Fruit fly (Drosophila melanogaster) whole organism, pupa: Measurements from ENCODE around the gene Cse1.
A peak's percentile ranks its signal among the peaks of the same experiment; 100 is the strongest.

Experiments
- CG10348 ChIP-seq: fragments of 200-800 bp; sonication (Bioruptor generic); IDR thresholded peaks from 2 replicates; pipeline ENCODE4 v1.3.6; 2022; ENCODE audit warnings: missing biosample characterization, missing genetic modification characterization
- CG13204 ChIP-seq: fragments of 200-800 bp; sonication (Bioruptor generic); optimal IDR thresholded peaks from 2 replicates; lab custom pipeline; 2018; ENCODE audit warnings: missing biosample characterization, mild to moderate bottlenecking, missing genetic modification characterization, moderate library complexity
- CG14655 ChIP-seq: fragments of 200-800 bp; sonication (Bioruptor generic); optimal IDR thresholded peaks from 3 replicates; lab custom pipeline; 2017; ENCODE audit warnings: mild to moderate bottlenecking, missing biosample characterization, missing genetic modification reagents, missing genetic modification characterization
- CG32121 ChIP-seq: fragments of 200-800 bp; sonication (Bioruptor generic); IDR thresholded peaks from 2 replicates; pipeline ENCODE4 v1.3.6; 2022; ENCODE audit warnings: missing biosample characterization, missing genetic modification characterization
- CG4496 ChIP-seq: fragments of 200-800 bp; sonication (Bioruptor generic); IDR thresholded peaks from 3 replicates; pipeline ENCODE4 v1.3.6; 2022; ENCODE audit warnings: missing biosample characterization, missing genetic modification characterization
- CG8159 ChIP-seq: fragments of 200-800 bp; sonication (Bioruptor generic); optimal IDR thresholded peaks from 3 replicates; lab custom pipeline; 2018; ENCODE audit warnings: missing biosample characterization, mild to moderate bottlenecking, missing genetic modification characterization, moderate library complexity
- CG8301 ChIP-seq: fragments of 200-800 bp; sonication (Bioruptor generic); optimal IDR thresholded peaks from 2 replicates; lab custom pipeline; 2018; ENCODE audit warnings: missing biosample characterization, mild to moderate bottlenecking, missing genetic modification characterization
- CG9948 ChIP-seq: fragments of 200-800 bp; sonication (Bioruptor generic); optimal IDR thresholded peaks from 2 replicates; lab custom pipeline; 2018; ENCODE audit warnings: missing biosample characterization, mild to moderate bottlenecking, missing genetic modification characterization, moderate library complexity
- Pif1A ChIP-seq: fragments of 200-800 bp; sonication (Bioruptor generic); optimal IDR thresholded peaks from 3 replicates; lab custom pipeline; 2016; ENCODE audit warnings: missing biosample characterization, missing genetic modification characterization
- Pif1B ChIP-seq: fragments of 200-800 bp; sonication (Bioruptor generic); optimal IDR thresholded peaks from 3 replicates; lab custom pipeline; 2016; ENCODE audit warnings: missing biosample characterization, missing genetic modification characterization
- Snoo ChIP-seq: fragments of 200-800 bp; sonication (Bioruptor generic); optimal IDR thresholded peaks from 3 replicates; lab custom pipeline; 2017; ENCODE audit warnings: missing biosample characterization, mild to moderate bottlenecking, missing genetic modification characterization, inconsistent platforms

DNA sequence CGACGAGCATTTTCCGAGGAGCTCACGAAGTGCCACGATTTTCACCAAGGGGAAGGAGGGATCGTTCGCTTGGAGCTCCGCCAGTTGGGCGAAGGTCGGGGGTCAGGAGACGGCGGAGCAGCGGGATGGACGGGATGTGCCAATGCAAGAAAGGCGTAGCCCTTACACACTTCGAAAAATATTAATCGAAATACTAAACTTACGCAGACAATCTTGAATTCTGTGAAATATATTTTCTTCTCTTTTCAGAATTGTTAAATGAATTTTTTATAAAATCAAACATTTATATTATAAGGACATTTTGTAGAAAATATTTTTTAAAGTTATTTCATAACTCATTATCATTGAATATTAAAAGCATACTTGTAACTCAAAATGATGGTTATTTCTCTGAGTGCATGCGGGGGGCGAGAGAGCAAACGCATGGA, 43.9 kb upstream of the Cse1 start:
- TF ChIP-seq CG9948 (no peak), CG14655 (GFP tag; lab: Kevin White, UChicago) (peak; percentile 68), CG8301 (tag; lab: Kevin White, UChicago) (peak; percentile 46), Pif1B (GFP tag; lab: Kevin White, UChicago) (no peak), CG10348 (GFP tag; lab: Robert Waterston, UW) (0 out of 2 replicates have a peak, but pooled peaks have one; percentile 13), CG13204 (GFP tag; lab: Kevin White, UChicago) (no peak), CG8159 (tag; lab: Kevin White, UChicago) (no peak), Snoo (tag; lab: Kevin White, UChicago) (no peak), CG32121 (GFP tag; lab: Robert Waterston, UW) (0 out of 2 replicates have a peak, but pooled peaks have one; percentile 39), CG4496 (no peak), Pif1A (peak; percentile 14)
